Worm (Caenorhabditis elegans): Measurements from ENCODE around the gene T07G12.3.

Gene T07G12.3

ce11 chrIV:10573471-10573870 is 39.7 kb downstream of the T07G12.3 start:
- TF ChIP-seq fos-1 (tag; optimal IDR thresholded peaks at IDR 0.05) (no peak), lsy-2 (tag; optimal IDR thresholded peaks at IDR 0.05) (no peak), sem-4 (tag; optimal IDR thresholded peaks at IDR 0.05) (no peak), egl-27 (tag; optimal IDR thresholded peaks at IDR 0.05) (no peak), peb-1 (tag; optimal IDR thresholded peaks at IDR 0.05) (no peak), ama-1 (optimal IDR thresholded peaks at IDR 0.05) (no peak), snpc-4 (tag; optimal IDR thresholded peaks at IDR 0.05) (no peak), ceh-16 (tag; optimal IDR thresholded peaks at IDR 0.05) (no peak)

ce11 chrIV:10574471-10574870 is 40.7 kb downstream of the T07G12.3 start:
- TF ChIP-seq egl-27 (tag; optimal IDR thresholded peaks at IDR 0.05) (no peak), gmeb-1 (tag; optimal IDR thresholded peaks at IDR 0.05) (no peak), nhr-6 (tag; optimal IDR thresholded peaks at IDR 0.05) (no peak), lin-13 (GFP tag; optimal IDR thresholded peaks at IDR 0.05) (no peak), nhr-23 (tag; optimal IDR thresholded peaks at IDR 0.05) (no peak)

DNA sequence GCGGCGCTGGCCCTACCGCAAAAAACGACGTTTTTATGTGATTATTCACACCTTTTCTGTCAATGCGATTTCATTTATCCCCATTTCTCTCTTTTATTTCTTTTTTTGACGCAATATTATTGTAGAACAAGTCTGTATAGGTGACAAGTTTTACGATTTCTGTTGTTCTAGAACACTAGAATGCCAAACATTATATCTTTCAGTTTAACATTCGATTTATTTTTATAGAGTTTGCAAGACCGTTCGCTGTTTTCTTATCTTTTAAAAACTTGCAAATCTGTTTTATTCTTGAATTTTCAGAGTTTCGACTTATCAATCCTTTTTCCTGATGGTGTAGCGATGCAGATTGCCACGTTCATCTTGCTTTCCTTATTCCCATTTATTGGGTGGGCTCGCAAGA is 42.3 kb downstream of the T07G12.3 start, which contains the start of gene efn-2:
Gene efn-2 (plus strand): TSS at position 301 of the 400 bp plus-strand sequence.
- TF ChIP-seq sma-3 (GFP tag; optimal IDR thresholded peaks at IDR 0.05) = no peak
- TF ChIP-seq alr-1 (tag; optimal IDR thresholded peaks at IDR 0.05) = no peak
- TF ChIP-seq dmd-4 (tag; optimal IDR thresholded peaks at IDR 0.05) = no peak
- no peak for TF ChIP-seq nhr-21 (tag; optimal IDR thresholded peaks at IDR 0.05)

- TF ChIP-seq unc-39 (tag; optimal IDR thresholded peaks at IDR 0.05) (no peak), sma-3 (GFP tag; optimal IDR thresholded peaks at IDR 0.05) (no peak), fos-1 (tag; optimal IDR thresholded peaks at IDR 0.05) (peak; percentile 21), blmp-1 (tag; optimal IDR thresholded peaks at IDR 0.05; ENCODE audit: insufficient read depth) (no peak), unc-62 (GFP tag; optimal IDR thresholded peaks at IDR 0.05) (no peak), nhr-25 (tag; optimal IDR thresholded peaks at IDR 0.05) (peak; percentile 10)
Observed at ce11 chrIV:10576624-10577023, 42.9 kb downstream of the T07G12.3 start.

- TF ChIP-seq ama-1 (optimal IDR thresholded peaks at IDR 0.05) = no peak
- no peak for TF ChIP-seq C34F6.9 (tag; optimal IDR thresholded peaks at IDR 0.05)
- TF ChIP-seq R02D3.7 (tag; optimal IDR thresholded peaks at IDR 0.05) = no peak
- TF ChIP-seq gmeb-1 (tag; optimal IDR thresholded peaks at IDR 0.05) = no peak
Observed at ce11 chrIV:10577600-10577999, 43.9 kb downstream of the T07G12.3 start.

ce11 chrIV:10578367-10578766 is 44.6 kb downstream of the T07G12.3 start, which contains the start of gene lgc-43:
TSS of gene lgc-43 (plus strand) at chrIV:10578667.
- TF ChIP-seq ztf-4 (tag; optimal IDR thresholded peaks at IDR 0.05) (no peak), egl-27 (tag; optimal IDR thresholded peaks at IDR 0.05) (no peak), nhr-237 (tag; optimal IDR thresholded peaks at IDR 0.05) (no peak), blmp-1 (tag; optimal IDR thresholded peaks at IDR 0.05; ENCODE audit: insufficient read depth) (no peak), elt-1 (tag; optimal IDR thresholded peaks at IDR 0.05) (no peak), F13H6.1 (tag; optimal IDR thresholded peaks at IDR 0.05) (no peak)

DNA sequence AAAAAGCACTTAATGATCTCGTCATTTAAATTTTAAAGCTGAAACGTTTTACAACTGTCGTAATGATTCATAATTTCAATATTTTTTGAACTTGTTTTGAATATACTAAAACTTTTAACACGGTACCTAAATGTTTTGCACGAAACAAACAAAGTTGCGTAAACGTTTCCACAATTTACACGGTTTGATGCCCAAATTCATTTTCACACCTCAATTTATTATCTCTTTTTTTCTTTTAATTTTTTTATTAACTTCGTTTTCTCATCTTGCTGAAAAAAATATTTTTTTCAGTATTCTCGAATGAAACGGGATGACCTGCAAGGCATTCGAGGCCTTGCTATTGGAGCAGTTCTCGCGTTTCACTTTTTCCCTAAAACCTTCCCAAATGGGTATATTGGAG is 50.5 kb downstream of the T07G12.3 start, which contains the start of gene oac-8:
Gene oac-8 (plus strand): TSS at position 301 of the 400 bp plus-strand sequence.
- TF ChIP-seq ztf-11 (tag; optimal IDR thresholded peaks at IDR 0.05) (no peak), elt-3 (tag; optimal IDR thresholded peaks at IDR 0.05) (no peak), nhr-21 (tag; optimal IDR thresholded peaks at IDR 0.05) (no peak), elt-1 (tag; optimal IDR thresholded peaks at IDR 0.05) (no peak), dmd-4 (tag; optimal IDR thresholded peaks at IDR 0.05) (no peak), nhr-77 (tag; optimal IDR thresholded peaks at IDR 0.05) (no peak), egl-27 (tag; optimal IDR thresholded peaks at IDR 0.05) (no peak), aly-2 (tag; optimal IDR thresholded peaks at IDR 0.05) (no peak), sem-4 (tag; optimal IDR thresholded peaks at IDR 0.05) (no peak), C34F6.9 (tag; optimal IDR thresholded peaks at IDR 0.05) (no peak), fos-1 (tag; optimal IDR thresholded peaks at IDR 0.05) (no peak), nhr-237 (tag; optimal IDR thresholded peaks at IDR 0.05) (no peak), lin-13 (GFP tag; optimal IDR thresholded peaks at IDR 0.05) (no peak), ama-1 (optimal IDR thresholded peaks at IDR 0.05) (no peak), nhr-10 (tag; optimal IDR thresholded peaks at IDR 0.05) (no peak), sma-9 (GFP tag; optimal IDR thresholded peaks at IDR 0.05) (no peak), sma-9 (tag; optimal IDR thresholded peaks at IDR 0.05) (no peak), ztf-1 (GFP tag; conservative IDR thresholded peaks at IDR 0.05) (no peak)
